Worm (Caenorhabditis elegans) whole organism, early embryonic: ENCODE measurements around the gene R10E8.2.

ENCODE experiments used
- B0310.2 ChIP-seq: sonication (generic microtip); optimal IDR thresholded peaks from 2 replicates; lab custom pipeline; 2016; ENCODE audit warnings: mild to moderate bottlenecking, missing genetic modification characterization, missing compliant biosample characterization
- ama-1 ChIP-seq: fragments of 150-350 bp; optimal IDR thresholded peaks from 2 replicates; lab custom pipeline; 2014
- ets-7 ChIP-seq: sonication (generic microtip); optimal IDR thresholded peaks from 2 replicates; lab custom pipeline; 2016; ENCODE audit warnings: missing genotype, missing genetic modification characterization, missing compliant biosample characterization
- hnd-1 ChIP-seq: sonication (generic microtip); optimal IDR thresholded peaks from 2 replicates; lab custom pipeline; 2016; ENCODE audit warnings: missing genetic modification characterization, missing compliant biosample characterization
- scrt-1 ChIP-seq: fragments of 200-800 bp; sonication (Bioruptor generic); IDR thresholded peaks from 2 replicates; pipeline ENCODE4 v1.3.6; 2022; ENCODE audit warnings: missing genetic modification characterization, missing compliant biosample characterization
- sea-1 ChIP-seq: fragments of 200-800 bp; sonication (Bioruptor generic); conservative IDR thresholded peaks from 2 replicates; pipeline ENCODE4 v1.3.6; 2022; ENCODE audit warnings: missing genetic modification characterization, missing compliant biosample characterization
- tbx-11 ChIP-seq: fragments of 200-800 bp; sonication (Bioruptor generic); IDR thresholded peaks from 2 replicates; pipeline ENCODE4 v1.3.6; 2022; ENCODE audit warnings: missing genetic modification characterization, missing compliant biosample characterization

- TF ChIP-seq scrt-1 (GFP tag; lab: Robert Waterston, UW) (no peak), sea-1 (GFP tag; lab: Robert Waterston, UW) (no peak), tbx-11 (GFP tag; lab: Robert Waterston, UW) (no peak), ets-7 (tag; lab: Kevin White, UChicago) (no peak), ama-1 (no peak), B0310.2 (tag; lab: Kevin White, UChicago) (no peak), hnd-1 (tag; lab: Kevin White, UChicago) (no peak)
These were observed 44.5 kb upstream of the R10E8.2 start, which contains the start of gene F16H6.7 for ce11 chrV:18209071-18209470.
